Worm (Caenorhabditis elegans) whole organism, young adult: ENCODE results near the gene prx-3.

Experiments
- B0336.3 ChIP-seq: fragments of 200-800 bp; sonication (Bioruptor generic); IDR thresholded peaks from 2 replicates; pipeline ENCODE4 v1.3.6; 2022; ENCODE audit warnings: missing genetic modification characterization, missing compliant biosample characterization
- F22D6.2 ChIP-seq: sonication (generic microtip); optimal IDR thresholded peaks from 2 replicates; lab custom pipeline; 2016; ENCODE audit warnings: mild to moderate bottlenecking, missing genetic modification characterization, missing compliant biosample characterization
- F23B12.7 ChIP-seq: sonication (generic microtip); optimal IDR thresholded peaks from 2 replicates; lab custom pipeline; 2017; ENCODE audit warnings: missing genetic modification characterization, mild to moderate bottlenecking, missing compliant biosample characterization, antibody characterized with exemption, moderate library complexity; ENCODE audit not compliant: insufficient read depth
- F55B11.4 ChIP-seq: sonication (generic microtip); optimal IDR thresholded peaks from 2 replicates; lab custom pipeline; 2016; ENCODE audit warnings: missing compliant biosample characterization, missing genetic modification characterization, borderline replicate concordance; ENCODE audit not compliant: insufficient read depth
- F57A8.1 ChIP-seq: fragments of 200-800 bp; sonication (Bioruptor generic); optimal IDR thresholded peaks from 2 replicates; lab custom pipeline; 2018; ENCODE audit warnings: mild to moderate bottlenecking, missing genetic modification characterization, moderate library complexity, missing compliant biosample characterization
- T07F8.4 ChIP-seq: sonication (generic microtip); optimal IDR thresholded peaks from 2 replicates; lab custom pipeline; 2016; ENCODE audit warnings: mild to moderate bottlenecking, missing genetic modification characterization, moderate library complexity, missing compliant biosample characterization
- Y53F4B.3 ChIP-seq: fragments of 200-800 bp; sonication (Bioruptor generic); IDR thresholded peaks from 2 replicates; pipeline ENCODE4 v1.3.6; 2022; ENCODE audit warnings: missing genetic modification reagents, missing genetic modification characterization, missing compliant biosample characterization
- Y53G8AR.9 ChIP-seq: fragments of 200-800 bp; sonication (Bioruptor generic); conservative IDR thresholded peaks from 2 replicates; pipeline ENCODE4 v1.3.6; 2022; ENCODE audit warnings: missing genetic modification reagents, missing genetic modification characterization, missing compliant biosample characterization
- Y56A3A.18 ChIP-seq: fragments of 200-800 bp; sonication (Bioruptor generic); IDR thresholded peaks from 2 replicates; pipeline ENCODE4 v1.3.6; 2022; ENCODE audit warnings: missing genetic modification reagents, missing genetic modification characterization, missing compliant biosample characterization
- Y79H2A.3 ChIP-seq: fragments of 200-800 bp; sonication (Bioruptor generic); conservative IDR thresholded peaks from 2 replicates; pipeline ENCODE4 v1.3.6; 2022; ENCODE audit warnings: missing genetic modification reagents, missing genetic modification characterization, missing compliant biosample characterization
- Y95B8A.8 ChIP-seq: fragments of 200-800 bp; sonication (Bioruptor generic); IDR thresholded peaks from 2 replicates; pipeline ENCODE4 v1.3.6; 2022; ENCODE audit warnings: missing genetic modification reagents, missing genetic modification characterization, missing compliant biosample characterization
- atf-7 ChIP-seq: sonication (generic microtip); optimal IDR thresholded peaks from 2 replicates; lab custom pipeline; 2017; ENCODE audit warnings: mild to moderate bottlenecking, missing genetic modification characterization, missing compliant biosample characterization
- attf-3 ChIP-seq: fragments of 200-800 bp; sonication (Bioruptor generic); conservative IDR thresholded peaks from 2 replicates; pipeline ENCODE4 v1.3.6; 2022; ENCODE audit warnings: missing genetic modification reagents, missing genetic modification characterization, missing compliant biosample characterization
- ceh-58 ChIP-seq: fragments of 200-800 bp; sonication (Bioruptor generic); IDR thresholded peaks from 2 replicates; pipeline ENCODE4 v1.3.6; 2022; ENCODE audit warnings: missing genetic modification characterization, missing compliant biosample characterization
- die-1 ChIP-seq: sonication (generic microtip); optimal IDR thresholded peaks from 2 replicates; lab custom pipeline; 2016; ENCODE audit warnings: missing genotype, mild to moderate bottlenecking, missing genetic modification characterization, missing compliant biosample characterization
- efl-1 ChIP-seq: fragments of 150-350 bp; optimal IDR thresholded peaks from 2 replicates; lab custom pipeline; 2014; ENCODE audit warnings: missing biosample characterization, missing genetic modification reagents, missing genetic modification characterization
- egl-44 ChIP-seq: fragments of 200-800 bp; sonication (Bioruptor generic); IDR thresholded peaks from 2 replicates; pipeline ENCODE4 v1.3.6; 2022; ENCODE audit warnings: missing genetic modification reagents, missing genetic modification characterization, missing compliant biosample characterization
- fkh-3 ChIP-seq: sonication (generic microtip); optimal IDR thresholded peaks from 2 replicates; lab custom pipeline; 2016; ENCODE audit warnings: mild to moderate bottlenecking, missing genetic modification characterization, missing compliant biosample characterization
- hrde-1 ChIP-seq: sonication (generic microtip); optimal IDR thresholded peaks from 2 replicates; lab custom pipeline; 2016; ENCODE audit warnings: missing genetic modification characterization, mild to moderate bottlenecking, missing compliant biosample characterization, moderate library complexity, missing genotype, missing genetic modification reagents, borderline replicate concordance
- let-607 ChIP-seq, 2 experiments: fragments of 200-800 bp in 1 of 2; sonication (Bioruptor generic) in 1 of 2; sonication (generic microtip) in 1 of 2; optimal IDR thresholded peaks; 2 replicates each; lab custom pipeline; 2016 to 2018; ENCODE audit warnings: mild to moderate bottlenecking in 2 of 2, missing compliant biosample characterization in 2 of 2, missing genetic modification characterization in 2 of 2, moderate library complexity in 2 of 2, missing genotype in 1 of 2
- lin-40 ChIP-seq: sonication (generic microtip); optimal IDR thresholded peaks from 2 replicates; lab custom pipeline; 2016; ENCODE audit warnings: missing genetic modification characterization, mild to moderate bottlenecking, missing compliant biosample characterization, missing genotype, missing genetic modification reagents
- lir-1 ChIP-seq: fragments of 200-800 bp; sonication (Bioruptor generic); conservative IDR thresholded peaks from 2 replicates; pipeline ENCODE4 v1.3.6; 2022; ENCODE audit warnings: missing genetic modification reagents, missing genetic modification characterization, missing compliant biosample characterization
- madf-10 ChIP-seq: sonication (generic microtip); optimal IDR thresholded peaks from 2 replicates; lab custom pipeline; 2016; ENCODE audit warnings: mild to moderate bottlenecking, missing genetic modification characterization, missing compliant biosample characterization
- madf-3 ChIP-seq: fragments of 200-800 bp; sonication (Bioruptor generic); IDR thresholded peaks from 2 replicates; pipeline ENCODE4 v1.3.6; 2022; ENCODE audit warnings: missing genetic modification reagents, missing genetic modification characterization, missing compliant biosample characterization
- mes-4 ChIP-seq: sonication (generic microtip); optimal IDR thresholded peaks from 2 replicates; lab custom pipeline; 2016; ENCODE audit warnings: missing genotype, missing genetic modification characterization, missing compliant biosample characterization
- nfyb-1 ChIP-seq: fragments of 200-800 bp; sonication (Bioruptor generic); IDR thresholded peaks from 2 replicates; pipeline ENCODE4 v1.3.6; 2022; ENCODE audit warnings: missing genetic modification reagents, missing genetic modification characterization, missing compliant biosample characterization
- rcor-1 ChIP-seq: fragments of 200-800 bp; sonication (Bioruptor generic); IDR thresholded peaks from 2 replicates; pipeline ENCODE4 v1.3.6; 2022; ENCODE audit warnings: missing genetic modification reagents, missing genetic modification characterization, missing compliant biosample characterization
- rec-8 ChIP-seq, 2 experiments: sonication (generic microtip); optimal IDR thresholded peaks; 2 replicates each; lab custom pipeline; 2016; ENCODE audit warnings: mild to moderate bottlenecking in 2 of 2, missing genetic modification characterization in 2 of 2, missing genetic modification reagents in 2 of 2, missing genotype in 2 of 2, missing biosample characterization in 1 of 2, missing compliant biosample characterization in 1 of 2, moderate library complexity in 1 of 2
- rpc-1 ChIP-seq, 2 experiments: fragments of 150-350 bp in 1 of 2; sonication (generic microtip) in 1 of 2; optimal IDR thresholded peaks; 2 replicates each; lab custom pipeline; 2014 to 2018; ENCODE audit warnings: missing biosample characterization in 1 of 2, missing genetic modification characterization in 1 of 2, missing genetic modification reagents in 1 of 2, missing genotype in 1 of 2
- sptf-2 ChIP-seq: fragments of 200-800 bp; sonication (Bioruptor generic); optimal IDR thresholded peaks from 2 replicates; lab custom pipeline; 2018; ENCODE audit warnings: mild to moderate bottlenecking, missing genetic modification characterization, missing compliant biosample characterization
- tlf-1 ChIP-seq: fragments of 200-800 bp; sonication (Bioruptor generic); optimal IDR thresholded peaks from 2 replicates; lab custom pipeline; 2018; ENCODE audit warnings: mild to moderate bottlenecking, missing genetic modification characterization, missing compliant biosample characterization
- ztf-18 ChIP-seq: sonication (generic microtip); optimal IDR thresholded peaks from 2 replicates; lab custom pipeline; 2016; ENCODE audit warnings: missing genotype, mild to moderate bottlenecking, missing genetic modification characterization, missing compliant biosample characterization
- ztf-26 ChIP-seq: sonication (generic microtip); optimal IDR thresholded peaks from 2 replicates; lab custom pipeline; 2017; ENCODE audit warnings: missing genetic modification characterization, missing compliant biosample characterization
- ztf-28 ChIP-seq: fragments of 200-800 bp; sonication (Bioruptor generic); IDR thresholded peaks from 2 replicates; pipeline ENCODE4 v1.3.6; 2022; ENCODE audit warnings: missing genetic modification reagents, missing genetic modification characterization, missing compliant biosample characterization
- ztf-6 ChIP-seq: fragments of 200-800 bp; sonication (Bioruptor generic); IDR thresholded peaks from 2 replicates; pipeline ENCODE4 v1.3.6; 2022; ENCODE audit warnings: missing genetic modification reagents, missing genetic modification characterization, missing compliant biosample characterization

prx-3 gene

ce11 chrX:6088718-6089117 is 24.0 kb downstream of the prx-3 start:
- TF ChIP-seq rec-8 (tag; optimal IDR thresholded peaks at IDR 0.05; lab: Kevin White, UChicago) (no peak), sptf-2 (GFP tag; lab: Kevin White, UChicago) (peak; percentile 12), ztf-6 (GFP tag; lab: Robert Waterston, UW) (no peak), Y53G8AR.9 (GFP tag; lab: Robert Waterston, UW) (0 out of 2 replicates have a peak, but pooled peaks have one; percentile 39), egl-44 (no peak), F23B12.7 (no peak), atf-7 (tag; lab: Kevin White, UChicago) (peak; percentile 41), B0336.3 (GFP tag; lab: Robert Waterston, UW) (0 out of 2 replicates have a peak, but pooled peaks have one; percentile 23), Y56A3A.18 (GFP tag; lab: Robert Waterston, UW) (peak; percentile 18; the same call in 1 of the 2 replicates), F22D6.2 (peak; percentile 22), madf-10 (peak; percentile 61), F57A8.1 (GFP tag; lab: Kevin White, UChicago) (no peak), die-1 (tag; lab: Kevin White, UChicago) (peak; percentile 20), let-607 (tag; optimal IDR thresholded peaks at IDR 0.05; lab: Kevin White, UChicago) (peak; percentile 7 to 42), tlf-1 (GFP tag; lab: Kevin White, UChicago) (peak; percentile 54)

ce11 chrX:6087676-6088075 is 25.0 kb downstream of the prx-3 start, which contains the start of gene C45B2.8:
Gene C45B2.8, plus strand, starts transcription at chrX:6087976.
- TF ChIP-seq sptf-2 (GFP tag; lab: Kevin White, UChicago) (no peak), Y79H2A.3 (GFP tag; lab: Robert Waterston, UW) (no peak), Y95B8A.8 (GFP tag; lab: Robert Waterston, UW) (no peak), F55B11.4 (tag; lab: Kevin White, UChicago) (no peak), hrde-1 (tag; lab: Kevin White, UChicago) (no peak), madf-10 (no peak), ceh-58 (GFP tag; lab: Robert Waterston, UW) (no peak), T07F8.4 (tag; lab: Kevin White, UChicago) (no peak), ztf-28 (GFP tag; lab: Robert Waterston, UW) (no peak), Y53F4B.3 (GFP tag; lab: Robert Waterston, UW) (no peak), attf-3 (GFP tag; lab: Robert Waterston, UW) (no peak), rcor-1 (GFP tag; lab: Robert Waterston, UW) (no peak), ztf-18 (tag; lab: Kevin White, UChicago) (no peak)

ce11 chrX:6085824-6086223 is 26.9 kb downstream of the prx-3 start, which contains the start of gene C45B2.1:
Gene C45B2.1, plus strand, starts transcription at chrX:6086124.
- TF ChIP-seq lin-40 (tag; lab: Kevin White, UChicago), result no peak
- TF ChIP-seq fkh-3 (tag; lab: Kevin White, UChicago), result no peak
- TF ChIP-seq efl-1 (GFP tag; lab: Kevin White, UChicago), result no peak
- no peak for TF ChIP-seq let-607 (tag; optimal IDR thresholded peaks at IDR 0.05; lab: Kevin White, UChicago)
- no peak for TF ChIP-seq mes-4 (tag; lab: Kevin White, UChicago)
- no peak for TF ChIP-seq lir-1 (GFP tag; lab: Robert Waterston, UW)
- no peak for TF ChIP-seq rpc-1 (optimal IDR thresholded peaks at IDR 0.05; lab: Kevin White, UChicago)
- TF ChIP-seq rpc-1 (tag; optimal IDR thresholded peaks at IDR 0.05; lab: Kevin White, UChicago), result no peak
- no peak for TF ChIP-seq F22D6.2
- no peak for TF ChIP-seq madf-3 (GFP tag; lab: Robert Waterston, UW)
- TF ChIP-seq ztf-26 (tag; lab: Kevin White, UChicago), result no peak
- no peak for TF ChIP-seq nfyb-1 (GFP tag; lab: Robert Waterston, UW)
- no peak for TF ChIP-seq F57A8.1 (GFP tag; lab: Kevin White, UChicago)
- TF ChIP-seq ztf-28 (GFP tag; lab: Robert Waterston, UW), result no peak
